Worm (Caenorhabditis elegans) whole organism, L2 larva: ENCODE measurements around the gene W07E11.1.
A peak's percentile ranks its signal among the peaks of the same experiment; 100 is the strongest.

Source experiments
- C34F6.9 ChIP-seq: fragments of 150-350 bp; optimal IDR thresholded peaks from 2 replicates; lab custom pipeline; 2014; ENCODE audit warnings: missing biosample characterization, missing genetic modification characterization
- F13H6.1 ChIP-seq: sonication (generic microtip); optimal IDR thresholded peaks from 2 replicates; lab custom pipeline; 2016; ENCODE audit warnings: missing genetic modification characterization, missing compliant biosample characterization
- R02D3.7 ChIP-seq: fragments of 150-350 bp; optimal IDR thresholded peaks from 2 replicates; lab custom pipeline; 2014; ENCODE audit warnings: missing biosample characterization, missing genetic modification characterization
- Y55F3AM.14 ChIP-seq: fragments of 200-800 bp; sonication (Bioruptor generic); optimal IDR thresholded peaks from 2 replicates; lab custom pipeline; 2018; ENCODE audit warnings: mild to moderate bottlenecking, missing genetic modification characterization, missing compliant biosample characterization
- ZK546.5 ChIP-seq: sonication (generic microtip); optimal IDR thresholded peaks from 2 replicates; lab custom pipeline; 2017; ENCODE audit warnings: missing biosample characterization, missing genetic modification characterization
- alr-1 ChIP-seq: fragments of 150-350 bp; optimal IDR thresholded peaks from 2 replicates; lab custom pipeline; 2014; ENCODE audit warnings: missing biosample characterization, missing genetic modification characterization
- aly-2 ChIP-seq: fragments of 150-350 bp; optimal IDR thresholded peaks from 2 replicates; lab custom pipeline; 2014; ENCODE audit warnings: missing biosample characterization, missing genetic modification characterization
- blmp-1 ChIP-seq: sonication (generic microtip); optimal IDR thresholded peaks from 2 replicates; lab custom pipeline; 2017; ENCODE audit warnings: missing genetic modification characterization, mild to moderate bottlenecking, missing compliant biosample characterization, antibody characterized with exemption, moderate library complexity; ENCODE audit not compliant: insufficient read depth
- ceh-16 ChIP-seq: fragments of 150-350 bp; optimal IDR thresholded peaks from 2 replicates; lab custom pipeline; 2014; ENCODE audit warnings: missing biosample characterization, missing genetic modification characterization
- crh-2 ChIP-seq: sonication (generic microtip); optimal IDR thresholded peaks from 2 replicates; lab custom pipeline; 2017; ENCODE audit warnings: missing biosample characterization, missing genetic modification characterization
- dmd-4 ChIP-seq: sonication (generic microtip); optimal IDR thresholded peaks from 2 replicates; lab custom pipeline; 2017; ENCODE audit warnings: missing biosample characterization, missing genetic modification characterization
- egl-27 ChIP-seq: sonication (generic microtip); optimal IDR thresholded peaks from 3 replicates; lab custom pipeline; 2017; ENCODE audit warnings: missing biosample characterization, missing genetic modification reagents, missing genetic modification characterization
- elt-1 ChIP-seq: fragments of 150-350 bp; optimal IDR thresholded peaks from 2 replicates; lab custom pipeline; 2014; ENCODE audit warnings: missing biosample characterization, missing genetic modification characterization
- fos-1 ChIP-seq: fragments of 150-350 bp; optimal IDR thresholded peaks from 2 replicates; lab custom pipeline; 2014; ENCODE audit warnings: missing biosample characterization, missing genetic modification characterization
- gmeb-1 ChIP-seq: fragments of 150-350 bp; optimal IDR thresholded peaks from 2 replicates; lab custom pipeline; 2014; ENCODE audit warnings: missing biosample characterization, missing genetic modification characterization
- lin-13 ChIP-seq: fragments of 150-350 bp; optimal IDR thresholded peaks from 2 replicates; lab custom pipeline; 2014; ENCODE audit warnings: missing biosample characterization, missing genetic modification reagents, missing genetic modification characterization
- lin-39 ChIP-seq: fragments of 150-350 bp; optimal IDR thresholded peaks from 2 replicates; lab custom pipeline; 2014; ENCODE audit warnings: missing biosample characterization, missing genetic modification reagents, missing genetic modification characterization
- lsy-2 ChIP-seq, 2 experiments: fragments of 150-350 bp in 1 of 2; sonication (generic microtip) in 1 of 2; optimal IDR thresholded peaks; 2 replicates each; lab custom pipeline; 2014 to 2017; ENCODE audit warnings: missing biosample characterization in 2 of 2, missing genetic modification characterization in 2 of 2
- mab-5 ChIP-seq: fragments of 150-350 bp; optimal IDR thresholded peaks from 2 replicates; lab custom pipeline; 2014; ENCODE audit warnings: missing biosample characterization, missing genetic modification characterization
- mbf-1 ChIP-seq: sonication (generic microtip); optimal IDR thresholded peaks from 2 replicates; lab custom pipeline; 2017; ENCODE audit warnings: missing biosample characterization, missing genetic modification characterization
- mdl-1 ChIP-seq, 2 experiments: fragments of 150-350 bp in 1 of 2; sonication (generic microtip) in 1 of 2; optimal IDR thresholded peaks; 2 replicates each; lab custom pipeline; 2017; ENCODE audit warnings: missing biosample characterization in 2 of 2, missing genetic modification characterization in 2 of 2
- nhr-11 ChIP-seq: fragments of 150-350 bp; optimal IDR thresholded peaks from 2 replicates; lab custom pipeline; 2014; ENCODE audit warnings: missing biosample characterization, missing genetic modification characterization
- nhr-12 ChIP-seq: fragments of 150-350 bp; optimal IDR thresholded peaks from 2 replicates; lab custom pipeline; 2014; ENCODE audit warnings: missing biosample characterization, missing genetic modification characterization
- nhr-129 ChIP-seq: fragments of 150-350 bp; optimal IDR thresholded peaks from 2 replicates; lab custom pipeline; 2014; ENCODE audit warnings: missing biosample characterization, missing genetic modification characterization
- nhr-21 ChIP-seq: fragments of 150-350 bp; optimal IDR thresholded peaks from 2 replicates; lab custom pipeline; 2014; ENCODE audit warnings: missing biosample characterization, missing genetic modification characterization
- nhr-23 ChIP-seq: fragments of 150-350 bp; optimal IDR thresholded peaks from 2 replicates; lab custom pipeline; 2014; ENCODE audit warnings: missing biosample characterization, missing genetic modification reagents, missing genetic modification characterization
- nhr-237 ChIP-seq: fragments of 150-350 bp; optimal IDR thresholded peaks from 2 replicates; lab custom pipeline; 2014; ENCODE audit warnings: missing biosample characterization, missing genetic modification characterization
- nhr-6 ChIP-seq: fragments of 150-350 bp; optimal IDR thresholded peaks from 2 replicates; lab custom pipeline; 2014; ENCODE audit warnings: missing biosample characterization, missing genetic modification characterization
- nhr-77 ChIP-seq: fragments of 150-350 bp; optimal IDR thresholded peaks from 2 replicates; lab custom pipeline; 2014; ENCODE audit warnings: missing biosample characterization, missing genetic modification characterization
- peb-1 ChIP-seq: fragments of 150-350 bp; optimal IDR thresholded peaks from 2 replicates; lab custom pipeline; 2014; ENCODE audit warnings: missing biosample characterization, missing genetic modification characterization
- sem-4 ChIP-seq: fragments of 150-350 bp; optimal IDR thresholded peaks from 2 replicates; lab custom pipeline; 2014; ENCODE audit warnings: missing biosample characterization, missing genetic modification reagents, missing genetic modification characterization
- skn-1 ChIP-seq: sonication (generic microtip); optimal IDR thresholded peaks from 2 replicates; lab custom pipeline; 2017; ENCODE audit warnings: missing biosample characterization, missing genetic modification characterization
- sma-3 ChIP-seq: sonication (generic microtip); optimal IDR thresholded peaks from 2 replicates; lab custom pipeline; 2016; ENCODE audit warnings: missing genetic modification reagents, missing genetic modification characterization, missing compliant biosample characterization
- sma-9 ChIP-seq, 2 experiments: fragments of 150-350 bp in 1 of 2; sonication (generic microtip) in 1 of 2; optimal IDR thresholded peaks; 2 replicates each; lab custom pipeline; 2014 to 2016; ENCODE audit warnings: missing genetic modification characterization in 2 of 2, mild to moderate bottlenecking in 1 of 2, missing biosample characterization in 1 of 2, missing compliant biosample characterization in 1 of 2, missing genetic modification reagents in 1 of 2, moderate library complexity in 1 of 2
- snpc-4 ChIP-seq: fragments of 150-350 bp; optimal IDR thresholded peaks from 2 replicates; lab custom pipeline; 2014; ENCODE audit warnings: missing biosample characterization, missing genetic modification characterization
- unc-39 ChIP-seq: fragments of 150-350 bp; optimal IDR thresholded peaks from 2 replicates; lab custom pipeline; 2014; ENCODE audit warnings: missing biosample characterization, missing genetic modification characterization
- unc-55 ChIP-seq: fragments of 150-350 bp; sonication (generic microtip); optimal IDR thresholded peaks from 3 replicates; lab custom pipeline; 2014; ENCODE audit warnings: missing biosample characterization, missing genetic modification reagents, missing genetic modification characterization
- unc-62 ChIP-seq: fragments of 150-350 bp; optimal IDR thresholded peaks from 2 replicates; lab custom pipeline; 2014; ENCODE audit warnings: missing biosample characterization, missing genetic modification reagents, missing genetic modification characterization
- zag-1 ChIP-seq: fragments of 150-350 bp; optimal IDR thresholded peaks from 2 replicates; lab custom pipeline; 2014; ENCODE audit warnings: missing biosample characterization, missing genetic modification characterization
- ztf-1 ChIP-seq: fragments of 200-800 bp; sonication (Bioruptor generic); conservative IDR thresholded peaks from 2 replicates; pipeline ENCODE4 v1.3.6; 2022; ENCODE audit warnings: missing genetic modification characterization, missing compliant biosample characterization
- ztf-4 ChIP-seq: fragments of 150-350 bp; optimal IDR thresholded peaks from 2 replicates; lab custom pipeline; 2014; ENCODE audit warnings: missing biosample characterization, missing genetic modification characterization

Gene W07E11.1

ce11 chrX:10133082-10133481 lies 48.7 kb downstream of the W07E11.1 start, which contains the start of gene unc-58:
Gene unc-58, minus strand, starts transcription at chrX:10133182.
- TF ChIP-seq nhr-12 (tag; lab: Kevin White, UChicago): no peak
- TF ChIP-seq sma-3 (GFP tag; lab: Kevin White, UChicago): no peak
- no peak for TF ChIP-seq nhr-23
- TF ChIP-seq nhr-237 (tag; lab: Kevin White, UChicago): no peak
- TF ChIP-seq ztf-4: no peak
- TF ChIP-seq elt-1 (tag; lab: Kevin White, UChicago): no peak

DNA sequence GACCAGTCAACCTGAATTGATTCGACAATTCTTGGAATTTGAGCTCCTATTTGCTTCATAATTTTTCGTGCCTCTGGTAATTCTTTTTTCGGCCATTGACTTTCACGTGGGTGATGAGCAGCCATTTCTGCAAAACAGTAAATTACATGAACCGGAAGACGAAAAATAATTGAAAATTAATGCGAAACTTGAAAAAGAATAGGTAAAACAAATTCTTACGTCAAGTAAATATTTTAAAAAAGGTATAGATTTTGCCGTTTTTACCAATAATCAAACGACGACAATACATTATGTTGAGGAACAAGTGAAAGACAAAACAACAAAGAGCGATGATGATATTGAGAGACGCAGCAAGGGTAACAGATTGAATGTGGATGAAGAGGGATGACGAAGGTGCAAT lies 54.1 kb downstream of the W07E11.1 start, which contains the start of gene moc-1:
TSS of gene moc-1 (minus strand) at position 127 of the 400 bp plus-strand sequence.
- TF ChIP-seq Y55F3AM.14 (GFP tag; lab: Kevin White, UChicago) (no peak), nhr-23 (no peak), lsy-2 (tag; optimal IDR thresholded peaks at IDR 0.05; lab: Kevin White, UChicago) (no peak), aly-2 (tag; lab: Kevin White, UChicago) (no peak), fos-1 (no peak), unc-55 (no peak), egl-27 (no peak), mab-5 (no peak), nhr-6 (tag; lab: Kevin White, UChicago) (no peak), unc-39 (tag; lab: Kevin White, UChicago) (no peak), ZK546.5 (tag; lab: Kevin White, UChicago) (no peak), elt-1 (tag; lab: Kevin White, UChicago) (no peak), ztf-4 (no peak), sem-4 (tag; lab: Kevin White, UChicago) (no peak), nhr-77 (no peak), mdl-1 (tag; optimal IDR thresholded peaks at IDR 0.05; lab: Kevin White, UChicago) (no peak), ceh-16 (tag; lab: Kevin White, UChicago) (no peak), ztf-1 (GFP tag; lab: Robert Waterston, UW) (no peak)
- TF ChIP-seq, all 48 proteins: peak for 0

ce11 chrX:10141264-10141663 lies 56.8 kb downstream of the W07E11.1 start:
- no peak for TF ChIP-seq dmd-4 (tag; lab: Kevin White, UChicago)
- TF ChIP-seq C34F6.9 (tag; lab: Kevin White, UChicago): no peak
- no peak for TF ChIP-seq snpc-4 (tag; lab: Kevin White, UChicago)
- no peak for TF ChIP-seq egl-27
- no peak for TF ChIP-seq nhr-12 (tag; lab: Kevin White, UChicago)
- TF ChIP-seq lin-39 (tag; lab: Kevin White, UChicago): no peak
- no peak for TF ChIP-seq fos-1
- no peak for TF ChIP-seq mbf-1 (tag; lab: Kevin White, UChicago)
- no peak for TF ChIP-seq lin-13 (GFP tag; lab: Kevin White, UChicago)
- TF ChIP-seq Y55F3AM.14 (GFP tag; lab: Kevin White, UChicago): no peak
- TF ChIP-seq blmp-1 (tag; lab: Kevin White, UChicago): no peak

DNA sequence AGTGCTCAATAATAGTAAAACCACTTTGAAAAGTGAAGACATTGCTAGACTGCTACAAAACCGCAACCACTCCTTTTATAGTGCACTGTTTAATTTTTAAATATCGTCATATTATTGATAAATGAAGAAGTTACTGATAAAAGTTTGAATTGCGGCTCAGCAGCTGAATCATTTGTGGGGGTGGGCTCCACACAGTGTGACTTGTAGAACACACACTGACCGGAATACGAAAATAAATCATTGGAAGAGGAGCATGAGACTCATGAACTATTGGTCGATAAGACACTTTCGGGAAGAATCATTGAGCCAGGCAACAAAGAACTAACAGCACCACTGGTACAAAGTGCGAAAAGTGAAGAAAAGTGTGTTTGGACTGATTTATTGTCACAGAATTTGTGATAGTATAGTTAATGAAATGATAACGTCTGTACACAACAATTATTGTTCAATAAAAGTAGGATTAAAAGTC lies 57.6 kb downstream of the W07E11.1 start, which contains the start of gene oac-14:
TSS of gene oac-14 (minus strand) at position 51 of the 469 bp plus-strand sequence.
- TF ChIP-seq sma-9 (GFP tag; optimal IDR thresholded peaks at IDR 0.05; lab: Kevin White, UChicago): peak; percentile 90
- no peak for TF ChIP-seq sma-9 (tag; optimal IDR thresholded peaks at IDR 0.05; lab: Kevin White, UChicago)
- peak; percentile 78 for TF ChIP-seq crh-2 (tag; lab: Kevin White, UChicago)
- peak; percentile 93 for TF ChIP-seq fos-1
- no peak for TF ChIP-seq mbf-1 (tag; lab: Kevin White, UChicago)
- TF ChIP-seq F13H6.1 (tag; lab: Kevin White, UChicago): peak; percentile 87
- peak in 1 of 2 experiments; percentile 12 for TF ChIP-seq lsy-2 (tag; optimal IDR thresholded peaks at IDR 0.05; lab: Kevin White, UChicago)
- peak; percentile 51 for TF ChIP-seq gmeb-1 (tag; lab: Kevin White, UChicago)
- TF ChIP-seq nhr-21 (tag; lab: Kevin White, UChicago): no peak
- peak; percentile 41 for TF ChIP-seq nhr-129 (tag; lab: Kevin White, UChicago)
- peak; percentile 47 for TF ChIP-seq sma-3 (GFP tag; lab: Kevin White, UChicago)

- peak; percentile 40 for TF ChIP-seq Y55F3AM.14 (GFP tag; lab: Kevin White, UChicago)
- no peak for TF ChIP-seq skn-1 (tag; lab: Kevin White, UChicago)
- peak; percentile 66 for TF ChIP-seq sma-3 (GFP tag; lab: Kevin White, UChicago)
- no peak for TF ChIP-seq zag-1 (tag; lab: Kevin White, UChicago)
- TF ChIP-seq peb-1: no peak
- no peak for TF ChIP-seq mbf-1 (tag; lab: Kevin White, UChicago)
- TF ChIP-seq nhr-12 (tag; lab: Kevin White, UChicago): no peak
- TF ChIP-seq F13H6.1 (tag; lab: Kevin White, UChicago): peak; percentile 51
- no peak for TF ChIP-seq ztf-1 (GFP tag; lab: Robert Waterston, UW)
- TF ChIP-seq C34F6.9 (tag; lab: Kevin White, UChicago): peak; percentile 53
- TF ChIP-seq lin-13 (GFP tag; lab: Kevin White, UChicago): peak; percentile 68
- TF ChIP-seq unc-62: no peak
- TF ChIP-seq nhr-77: no peak
- TF ChIP-seq alr-1 (tag; lab: Kevin White, UChicago): no peak
- no peak for TF ChIP-seq R02D3.7
- TF ChIP-seq unc-55: peak; percentile 49
- TF ChIP-seq nhr-21 (tag; lab: Kevin White, UChicago): peak; percentile 59
- TF ChIP-seq nhr-237 (tag; lab: Kevin White, UChicago): no peak
- no peak for TF ChIP-seq snpc-4 (tag; lab: Kevin White, UChicago)
- TF ChIP-seq gmeb-1 (tag; lab: Kevin White, UChicago): peak; percentile 27
- peak; percentile 16 for TF ChIP-seq sem-4 (tag; lab: Kevin White, UChicago)
- TF ChIP-seq lsy-2 (tag; optimal IDR thresholded peaks at IDR 0.05; lab: Kevin White, UChicago): peak; percentile 35 to 49
- TF ChIP-seq nhr-11 (tag; lab: Kevin White, UChicago): peak; percentile 23
- TF ChIP-seq nhr-129 (tag; lab: Kevin White, UChicago): peak; percentile 49
- peak; percentile 29 for TF ChIP-seq mab-5
Observed at ce11 chrX:10145011-10145410, 60.6 kb downstream of the W07E11.1 start.
